Fruit fly (Drosophila melanogaster) whole organism, embryonic: ENCODE data around the gene Ire1.
A peak's percentile ranks its signal among the peaks of the same experiment; 100 is the strongest.

Experiments
- Adf1 ChIP-seq: fragments of 200-800 bp; sonication (Bioruptor generic); IDR thresholded peaks from 2 replicates; pipeline ENCODE4 v1.3.6; 2022; ENCODE audit warnings: missing biosample characterization, missing genetic modification characterization
- Awh ChIP-seq: fragments of 200-800 bp; sonication (Bioruptor generic); IDR thresholded peaks from 2 replicates; pipeline ENCODE4, ENCODE4 v1.3.6; 2022; ENCODE audit warnings: missing biosample characterization, missing genetic modification characterization
- Bteb2 ChIP-seq: fragments of 200-800 bp; sonication (Bioruptor generic); optimal IDR thresholded peaks from 2 replicates; lab custom pipeline; 2016; ENCODE audit warnings: missing biosample characterization, missing genetic modification characterization
- CG10321 ChIP-seq: fragments of 200-800 bp; sonication (Bioruptor generic); IDR thresholded peaks from 2 replicates; pipeline ENCODE4 v1.3.6; 2022; ENCODE audit warnings: missing biosample characterization, missing genetic modification characterization
- CG11085 ChIP-seq: fragments of 200-800 bp; sonication (Bioruptor generic); IDR thresholded peaks from 2 replicates; pipeline ENCODE4 v1.3.6; 2022; ENCODE audit warnings: missing biosample characterization, missing genetic modification characterization
- CG12155 ChIP-seq: fragments of 200-800 bp; sonication (Bioruptor generic); optimal IDR thresholded peaks from 3 replicates; lab custom pipeline; 2016; ENCODE audit warnings: missing biosample characterization, missing genetic modification characterization
- CG12299 ChIP-seq: fragments of 200-800 bp; sonication (Bioruptor generic); optimal IDR thresholded peaks from 2 replicates; lab custom pipeline; 2018; ENCODE audit warnings: missing biosample characterization, mild to moderate bottlenecking, missing genetic modification characterization
- CG14050 ChIP-seq: fragments of 200-800 bp; sonication (Bioruptor generic); IDR thresholded peaks from 3 replicates; pipeline ENCODE4 v1.3.6; 2022; ENCODE audit warnings: missing biosample characterization, missing genetic modification characterization
- CG1603 ChIP-seq: fragments of 200-800 bp; sonication (Bioruptor generic); optimal IDR thresholded peaks from 2 replicates; lab custom pipeline; 2019; ENCODE audit warnings: missing biosample characterization, mild to moderate bottlenecking, missing genetic modification characterization, moderate library complexity
- CG17568 ChIP-seq: fragments of 200-800 bp; sonication (Bioruptor generic); optimal IDR thresholded peaks from 2 replicates; lab custom pipeline; 2018; ENCODE audit warnings: missing biosample characterization, mild to moderate bottlenecking, missing genetic modification characterization, moderate library complexity
- CG18011 ChIP-seq: fragments of 200-800 bp; sonication (Bioruptor generic); optimal IDR thresholded peaks from 2 replicates; lab custom pipeline; 2017; ENCODE audit warnings: missing biosample characterization, missing genetic modification characterization, mild to moderate bottlenecking, moderate library complexity, missing genotype
- CG3065 ChIP-seq: fragments of 200-800 bp; sonication (Bioruptor generic); optimal IDR thresholded peaks from 2 replicates; lab custom pipeline; 2016; ENCODE audit warnings: missing biosample characterization, missing genetic modification characterization
- CG31388 ChIP-seq: fragments of 200-800 bp; sonication (Bioruptor generic); optimal IDR thresholded peaks from 2 replicates; lab custom pipeline; 2016; ENCODE audit warnings: missing biosample characterization, missing genetic modification characterization
- CG3838 ChIP-seq: fragments of 200-800 bp; sonication (Bioruptor generic); optimal IDR thresholded peaks from 3 replicates; lab custom pipeline; 2016; ENCODE audit warnings: missing biosample characterization, missing genetic modification characterization
- CG4707 ChIP-seq: fragments of 200-800 bp; sonication (Bioruptor generic); optimal IDR thresholded peaks from 2 replicates; lab custom pipeline; 2018; ENCODE audit warnings: missing biosample characterization, mild to moderate bottlenecking, missing genetic modification characterization, moderate library complexity
- CG4820 ChIP-seq: fragments of 200-800 bp; sonication (Bioruptor generic); optimal IDR thresholded peaks from 3 replicates; lab custom pipeline; 2016; ENCODE audit warnings: missing biosample characterization, missing genetic modification characterization
- CG6654 ChIP-seq: fragments of 200-800 bp; sonication (Bioruptor generic); optimal IDR thresholded peaks from 2 replicates; lab custom pipeline; 2017; ENCODE audit warnings: missing biosample characterization, mild to moderate bottlenecking, missing genetic modification characterization
- CG7963 ChIP-seq: fragments of 200-800 bp; sonication (Bioruptor generic); IDR thresholded peaks from 3 replicates; pipeline ENCODE4 v1.3.6; 2022; ENCODE audit warnings: missing biosample characterization, missing genetic modification characterization; ENCODE audit not compliant: partially characterized antibody
- CG7987 ChIP-seq: fragments of 200-800 bp; sonication (Bioruptor generic); optimal IDR thresholded peaks from 2 replicates; lab custom pipeline; 2018; ENCODE audit warnings: missing biosample characterization, mild to moderate bottlenecking, missing genetic modification characterization, moderate library complexity
- CG9437 ChIP-seq: fragments of 200-800 bp; sonication (Bioruptor generic); optimal IDR thresholded peaks from 2 replicates; lab custom pipeline; 2018; ENCODE audit warnings: missing biosample characterization, mild to moderate bottlenecking, missing genetic modification characterization
- CG9797 ChIP-seq: fragments of 200-800 bp; sonication (Bioruptor generic); optimal IDR thresholded peaks from 3 replicates; lab custom pipeline; 2018; ENCODE audit warnings: missing biosample characterization, mild to moderate bottlenecking, missing genetic modification characterization
- D19A ChIP-seq: fragments of 200-800 bp; optimal IDR thresholded peaks from 3 replicates; lab custom pipeline; 2019; ENCODE audit warnings: missing biosample characterization, mild to moderate bottlenecking, missing genetic modification characterization, moderate library complexity
- H15 ChIP-seq: fragments of 200-800 bp; sonication (Bioruptor generic); IDR thresholded peaks from 3 replicates; pipeline ENCODE4 v1.3.6; 2022; ENCODE audit warnings: missing biosample characterization, missing genetic modification characterization
- Hand ChIP-seq: fragments of 200-800 bp; sonication (Bioruptor generic); optimal IDR thresholded peaks from 2 replicates; lab custom pipeline; 2017; ENCODE audit warnings: mild to moderate bottlenecking, missing biosample characterization, missing genetic modification reagents, missing genetic modification characterization
- Jarid2 ChIP-seq: fragments of 200-800 bp; sonication (Bioruptor generic); optimal IDR thresholded peaks from 3 replicates; lab custom pipeline; 2017; ENCODE audit warnings: mild to moderate bottlenecking, missing biosample characterization, missing genetic modification reagents, missing genetic modification characterization
- MTF-1 ChIP-seq: fragments of 200-800 bp; sonication (Bioruptor generic); optimal IDR thresholded peaks from 2 replicates; lab custom pipeline; 2018; ENCODE audit warnings: missing biosample characterization, mild to moderate bottlenecking, missing genetic modification characterization, borderline replicate concordance
- Neu2 ChIP-seq: fragments of 200-800 bp; sonication (Bioruptor generic); optimal IDR thresholded peaks from 3 replicates; lab custom pipeline; 2016; ENCODE audit warnings: missing biosample characterization, missing genetic modification characterization, borderline replicate concordance
- Stat92E ChIP-seq, 3 experiments: fragments of >200 bp in 2 of 3; fragments of 200-800 bp in 1 of 3; sonication (Bioruptor generic) in 1 of 3; optimal IDR thresholded peaks; 2 replicates each; lab custom pipeline; 2017 to 2019; ENCODE audit warnings: missing biosample characterization in 3 of 3, missing genetic modification characterization in 3 of 3, mild to moderate bottlenecking in 1 of 3, moderate library complexity in 1 of 3
- ase ChIP-seq: fragments of 200-800 bp; sonication (Bioruptor generic); IDR thresholded peaks from 3 replicates; pipeline ENCODE4 v1.3.6; 2022; ENCODE audit warnings: missing biosample characterization, missing genetic modification characterization
- bowl ChIP-seq: fragments of 200-800 bp; sonication (Bioruptor generic); IDR thresholded peaks from 2 replicates; pipeline ENCODE4 v1.3.6; 2022; ENCODE audit warnings: missing biosample characterization, missing genetic modification characterization
- chif ChIP-seq, 2 experiments: fragments of 200-800 bp; sonication (Bioruptor generic); optimal IDR thresholded peaks; 3 replicates each; lab custom pipeline; 2016; ENCODE audit warnings: missing biosample characterization in 2 of 2, missing genetic modification characterization in 2 of 2
- crp ChIP-seq, 2 experiments: fragments of 200-800 bp; sonication (Bioruptor generic); optimal IDR thresholded peaks; 2 replicates in 1 of 2; 3 replicates in 1 of 2; lab custom pipeline; 2017; ENCODE audit warnings: missing biosample characterization in 2 of 2, missing genetic modification characterization in 2 of 2, mild to moderate bottlenecking in 1 of 2, moderate library complexity in 1 of 2
- da ChIP-seq: fragments of 200-800 bp; sonication (Bioruptor generic); optimal IDR thresholded peaks from 2 replicates; lab custom pipeline; 2016; ENCODE audit warnings: missing biosample characterization, missing genetic modification characterization
- dpn ChIP-seq, 2 experiments: fragments of 200-800 bp; sonication (Bioruptor generic); optimal IDR thresholded peaks; 3 replicates each; lab custom pipeline; 2016; ENCODE audit warnings: missing biosample characterization in 2 of 2, missing genetic modification characterization in 2 of 2
- dysf ChIP-seq: fragments of 200-800 bp; sonication (Bioruptor generic); IDR thresholded peaks from 3 replicates; pipeline ENCODE4 v1.3.6; 2022; ENCODE audit warnings: missing biosample characterization, missing genetic modification characterization
- fd102C ChIP-seq: fragments of 200-800 bp; sonication (Bioruptor generic); optimal IDR thresholded peaks from 2 replicates; lab custom pipeline; 2018; ENCODE audit warnings: missing biosample characterization, mild to moderate bottlenecking, missing genetic modification characterization, moderate library complexity
- fd64A ChIP-seq: fragments of 200-800 bp; sonication (Bioruptor generic); optimal IDR thresholded peaks from 3 replicates; lab custom pipeline; 2018; ENCODE audit warnings: missing biosample characterization, mild to moderate bottlenecking, missing genetic modification characterization
- hb ChIP-seq: fragments of 200-800 bp; sonication (Bioruptor generic); IDR thresholded peaks from 3 replicates; pipeline ENCODE4 v1.3.6; 2022; ENCODE audit warnings: missing biosample characterization, missing genetic modification characterization; ENCODE audit not compliant: partially characterized antibody
- klu ChIP-seq: fragments of 200-800 bp; sonication (Bioruptor generic); IDR thresholded peaks from 2 replicates; pipeline ENCODE4 v1.3.6; 2022; ENCODE audit warnings: missing biosample characterization, missing genetic modification characterization
- kni ChIP-seq: fragments of 200-800 bp; sonication (Bioruptor generic); optimal IDR thresholded peaks from 3 replicates; lab custom pipeline; 2017; ENCODE audit warnings: mild to moderate bottlenecking, missing biosample characterization, missing genetic modification reagents, missing genetic modification characterization
- lilli ChIP-seq: fragments of 200-800 bp; sonication (Bioruptor generic); optimal IDR thresholded peaks from 3 replicates; lab custom pipeline; 2016; ENCODE audit warnings: missing biosample characterization, missing genetic modification characterization
- pfk ChIP-seq: fragments of 200-800 bp; sonication (Bioruptor generic); optimal IDR thresholded peaks from 2 replicates; lab custom pipeline; 2018; ENCODE audit warnings: missing biosample characterization, mild to moderate bottlenecking, missing genetic modification characterization, moderate library complexity
- pnt ChIP-seq: fragments of 200-800 bp; sonication (Bioruptor generic); optimal IDR thresholded peaks from 3 replicates; lab custom pipeline; 2016; ENCODE audit warnings: missing biosample characterization, missing genetic modification characterization
- repo ChIP-seq: fragments of 200-800 bp; sonication (Bioruptor generic); optimal IDR thresholded peaks from 2 replicates; lab custom pipeline; 2016; ENCODE audit warnings: missing biosample characterization, missing genetic modification characterization
- sens ChIP-seq: fragments of 200-800 bp; sonication (Bioruptor generic); peaks from one replicate; lab custom pipeline; 2016; ENCODE audit warnings: missing biosample characterization, missing genetic modification characterization
- trem ChIP-seq: fragments of 200-800 bp; optimal IDR thresholded peaks from 3 replicates; lab custom pipeline; 2019; ENCODE audit warnings: missing biosample characterization, mild to moderate bottlenecking, missing genetic modification characterization, moderate library complexity
- unc-4 ChIP-seq: fragments of 200-800 bp; sonication (Bioruptor generic); IDR thresholded peaks from 2 replicates; pipeline ENCODE4 v1.3.6; 2022; ENCODE audit warnings: missing biosample characterization, missing genetic modification characterization; ENCODE audit not compliant: partially characterized antibody
- vfl ChIP-seq: fragments of 200-800 bp; sonication (Bioruptor generic); optimal IDR thresholded peaks from 2 replicates; lab custom pipeline; 2016; ENCODE audit warnings: missing biosample characterization, missing genetic modification characterization

Gene Ire1

dm6 chr3R:19846870-19847590 is 14.1 kb downstream of the Ire1 start, which contains the start of gene MICU3 (continued):
- TF ChIP-seq repo = peak; percentile 9
- TF ChIP-seq MTF-1 (GFP tag; lab: Kevin White, UChicago) = no peak
- TF ChIP-seq Stat92E (GFP tag; optimal IDR thresholded peaks at IDR 0.05; lab: Kevin White, UChicago) = no peak
- TF ChIP-seq hb (GFP tag; lab: Robert Waterston, UW) = peak; percentile 69
- TF ChIP-seq CG11085 = peak; percentile 54
- no peak for TF ChIP-seq klu (GFP tag; lab: Robert Waterston, UW)
- no peak for TF ChIP-seq CG17568 (GFP tag; lab: Kevin White, UChicago)
- no peak for TF ChIP-seq da (GFP tag; lab: Kevin White, UChicago)
- peak; percentile 46; the same call in 1 of the 3 replicates for TF ChIP-seq CG7963
- TF ChIP-seq CG6654 (GFP tag; lab: Kevin White, UChicago) = no peak
- peak; percentile 18 for TF ChIP-seq trem (tag; lab: Kevin White, UChicago)
- peak; percentile 90 for TF ChIP-seq sens (GFP tag; lab: Kevin White, UChicago)
- peak; percentile 60 for TF ChIP-seq vfl (GFP tag; lab: Kevin White, UChicago)
- no peak for TF ChIP-seq Awh
- peak; percentile 40 for TF ChIP-seq pnt (GFP tag; lab: Kevin White, UChicago)
- peak; percentile 25 for TF ChIP-seq CG1603
- 0 out of 3 replicates have a peak, but pooled peaks have one; percentile 38 for TF ChIP-seq ase (GFP tag; lab: Robert Waterston, UW)
- TF ChIP-seq Jarid2 (GFP tag; lab: Kevin White, UChicago) = no peak
- TF ChIP-seq CG4707 (GFP tag; lab: Kevin White, UChicago) = no peak
- no peak for TF ChIP-seq kni
- no peak for TF ChIP-seq CG10321 (GFP tag; lab: Robert Waterston, UW)
- peak; percentile 100 for TF ChIP-seq CG9437 (GFP tag; lab: Kevin White, UChicago)
- peak; percentile 78 for TF ChIP-seq unc-4 (GFP tag; lab: Robert Waterston, UW)
- 0 out of 3 replicates have a peak, but pooled peaks have one; percentile 19 for TF ChIP-seq CG14050 (GFP tag; lab: Robert Waterston, UW)
- no peak for TF ChIP-seq D19A (tag; lab: Kevin White, UChicago)
- TF ChIP-seq CG18011 (GFP tag; lab: Kevin White, UChicago) = peak; percentile 23
- TF ChIP-seq dysf (GFP tag; lab: Robert Waterston, UW) = peak; percentile 75
- peak; percentile 16 for TF ChIP-seq CG7987 (GFP tag; lab: Kevin White, UChicago)
- TF ChIP-seq fd64A (GFP tag; lab: Kevin White, UChicago) = no peak
- TF ChIP-seq crp (GFP tag; optimal IDR thresholded peaks at IDR 0.05; lab: Kevin White, UChicago) = peak in 1 of 2 experiments; percentile 31
- peak; percentile 75 for TF ChIP-seq lilli
- no peak for TF ChIP-seq pfk (GFP tag; lab: Kevin White, UChicago)
- no peak for TF ChIP-seq H15
- TF ChIP-seq CG12155 (GFP tag; lab: Kevin White, UChicago) = peak; percentile 56
- peak; percentile 74 to 77 for TF ChIP-seq dpn (GFP tag; optimal IDR thresholded peaks at IDR 0.05; lab: Kevin White, UChicago)
- TF ChIP-seq CG12299 (tag; lab: Kevin White, UChicago) = no peak
- no peak for TF ChIP-seq Neu2 (GFP tag; lab: Kevin White, UChicago)
- TF ChIP-seq CG3838 (GFP tag; lab: Kevin White, UChicago) = peak; percentile 13
- peak; percentile 6 for TF ChIP-seq CG3065
- no peak for TF ChIP-seq CG31388 (GFP tag; lab: Kevin White, UChicago)
- no peak for TF ChIP-seq fd102C (GFP tag; lab: Kevin White, UChicago)
- 0 out of 2 replicates have a peak, but pooled peaks have one; percentile 18 for TF ChIP-seq bowl (GFP tag; lab: Robert Waterston, UW)
- no peak for TF ChIP-seq Hand (GFP tag; lab: Kevin White, UChicago)
- TF ChIP-seq chif (GFP tag; optimal IDR thresholded peaks at IDR 0.05; lab: Kevin White, UChicago) = peak; percentile 35 to 59
- no peak for TF ChIP-seq Adf1 (GFP tag; lab: Robert Waterston, UW)
- TF ChIP-seq CG9797 (GFP tag; lab: Kevin White, UChicago) = no peak
- peak; percentile 63 for TF ChIP-seq CG4820 (GFP tag; lab: Kevin White, UChicago)
- TF ChIP-seq Bteb2 (GFP tag; lab: Kevin White, UChicago) = peak; percentile 15
